Fruit fly (Drosophila melanogaster): ENCODE data around the gene Cubn2.
A peak's percentile ranks its signal among the peaks of the same experiment; 100 is the strongest.

Cubn2 gene

dm6 chr3L:11789773-11790172, 24.8 kb downstream of the Cubn2 start, which contains the start of gene Pi3K68D (continued):
- peak; percentile 13 for TF ChIP-seq CG1647 (GFP tag; optimal IDR thresholded peaks at IDR 0.05)
- TF ChIP-seq hbn (GFP tag; IDR thresholded peaks at IDR 0.05; ENCODE audit: partially characterized antibody), result peak; percentile 89
- TF ChIP-seq CG1792 (GFP tag; optimal IDR thresholded peaks at IDR 0.05), result peak; percentile 8
- peak; percentile 69 for TF ChIP-seq gro (GFP tag; optimal IDR thresholded peaks at IDR 0.05)
- TF ChIP-seq CG2129 (GFP tag; IDR thresholded peaks at IDR 0.05; ENCODE audit: partially characterized antibody), result peak; percentile 88
- TF ChIP-seq Rx (GFP tag; IDR thresholded peaks at IDR 0.05), result no peak
- peak in 1 of 2 experiments; percentile 65 for TF ChIP-seq crp (GFP tag; optimal IDR thresholded peaks at IDR 0.05)
- no peak for TF ChIP-seq H15 (GFP tag; IDR thresholded peaks at IDR 0.05)
- TF ChIP-seq YL-1 (GFP tag; optimal IDR thresholded peaks at IDR 0.05), result peak; percentile 39
- peak; percentile 2 for TF ChIP-seq slp2 (GFP tag; optimal IDR thresholded peaks at IDR 0.05)
- no peak for TF ChIP-seq GATAe (GFP tag; conservative IDR thresholded peaks at IDR 0.05)
- peak; percentile 36 for TF ChIP-seq lilli (GFP tag; optimal IDR thresholded peaks at IDR 0.05)
- no peak for TF ChIP-seq CG3726 (GFP tag; IDR thresholded peaks at IDR 0.05)
- TF ChIP-seq scrt (GFP tag; optimal IDR thresholded peaks at IDR 0.05), result peak; percentile 96
- TF ChIP-seq CG17186 (GFP tag; optimal IDR thresholded peaks at IDR 0.05), result peak; percentile 73
- peak; percentile 88 for TF ChIP-seq CG1603 (tag; optimal IDR thresholded peaks at IDR 0.05)
- TF ChIP-seq phol (tag; optimal IDR thresholded peaks at IDR 0.05), result peak; percentile 47
- peak; percentile 94 for TF ChIP-seq CG6791 (GFP tag; IDR thresholded peaks at IDR 0.05; ENCODE audit: partially characterized antibody)
- peak; percentile 88 for TF ChIP-seq nerfin-2 (GFP tag; IDR thresholded peaks at IDR 0.05; ENCODE audit: partially characterized antibody)
- no peak for TF ChIP-seq CG13296 (GFP tag; optimal IDR thresholded peaks at IDR 0.05)
- TF ChIP-seq Bgb (GFP tag; IDR thresholded peaks at IDR 0.05; ENCODE audit: partially characterized antibody), result peak; percentile 97
- peak; percentile 41 for TF ChIP-seq CoRest (tag; optimal IDR thresholded peaks at IDR 0.05)
- TF ChIP-seq zen2 (GFP tag; IDR thresholded peaks at IDR 0.05; ENCODE audit: partially characterized antibody), result peak; percentile 85
- no peak for TF ChIP-seq Taf1 (GFP tag; IDR thresholded peaks at IDR 0.05)
- TF ChIP-seq CG12071 (GFP tag; optimal IDR thresholded peaks at IDR 0.05), result no peak
- peak; percentile 80 for TF ChIP-seq HmgZ (tag; optimal IDR thresholded peaks at IDR 0.05)
- TF ChIP-seq Xbp1 (GFP tag; optimal IDR thresholded peaks at IDR 0.05), result peak; percentile 23
- TF ChIP-seq CG14710 (tag; optimal IDR thresholded peaks at IDR 0.05), result peak; percentile 63
- no peak for TF ChIP-seq CG3163 (GFP tag; optimal IDR thresholded peaks at IDR 0.05)
- TF ChIP-seq CG12391 (tag; optimal IDR thresholded peaks at IDR 0.05), result peak; percentile 37
- TF ChIP-seq BEAF-32 (GFP tag; optimal IDR thresholded peaks at IDR 0.05), result peak; percentile 97
- TF ChIP-seq Sry-δ (GFP tag; optimal IDR thresholded peaks at IDR 0.05), result peak; percentile 99
- no peak for TF ChIP-seq Mad (GFP tag; optimal IDR thresholded peaks at IDR 0.05)
- TF ChIP-seq CG30431 (GFP tag; optimal IDR thresholded peaks at IDR 0.05), result no peak
- no peak for TF ChIP-seq disco-r (GFP tag; optimal IDR thresholded peaks at IDR 0.05)
- TF ChIP-seq CG11560 (tag; IDR thresholded peaks at IDR 0.05), result peak; percentile 49; the same call in 1 of the 3 replicates
- TF ChIP-seq Med (GFP tag), result peak; percentile 90
- peak; percentile 46 for TF ChIP-seq CG4282 (GFP tag; optimal IDR thresholded peaks at IDR 0.05)
- TF ChIP-seq knrl (GFP tag; IDR thresholded peaks at IDR 0.05; ENCODE audit: partially characterized antibody), result peak; percentile 95
- TF ChIP-seq Lhr (GFP tag; optimal IDR thresholded peaks at IDR 0.05), result peak; percentile 81
- TF ChIP-seq CG12769 (tag; optimal IDR thresholded peaks at IDR 0.05), result no peak
- peak; percentile 99 for TF ChIP-seq chinmo (GFP tag; IDR thresholded peaks at IDR 0.05; ENCODE audit: partially characterized antibody)
- TF ChIP-seq Doc3 (GFP tag; IDR thresholded peaks at IDR 0.05; ENCODE audit: partially characterized antibody), result peak; percentile 84
- TF ChIP-seq CG34224 (GFP tag; IDR thresholded peaks at IDR 0.05; ENCODE audit: partially characterized antibody), result peak; percentile 95
- peak; percentile 97 for TF ChIP-seq psq (GFP tag; optimal IDR thresholded peaks at IDR 0.05)
- TF ChIP-seq gfzf (GFP tag; optimal IDR thresholded peaks at IDR 0.05), result peak; percentile 67
- no peak for TF ChIP-seq CG3281 (GFP tag; optimal IDR thresholded peaks at IDR 0.05)
- no peak for TF ChIP-seq Side (GFP tag; optimal IDR thresholded peaks at IDR 0.05)
- peak; percentile 63 for TF ChIP-seq MBD-R2 (GFP tag; IDR thresholded peaks at IDR 0.05)
